Worm (Caenorhabditis elegans): ENCODE results near the gene srv-29.
A peak's percentile ranks its signal among the peaks of the same experiment; 100 is the strongest.

srv-29 gene

DNA sequence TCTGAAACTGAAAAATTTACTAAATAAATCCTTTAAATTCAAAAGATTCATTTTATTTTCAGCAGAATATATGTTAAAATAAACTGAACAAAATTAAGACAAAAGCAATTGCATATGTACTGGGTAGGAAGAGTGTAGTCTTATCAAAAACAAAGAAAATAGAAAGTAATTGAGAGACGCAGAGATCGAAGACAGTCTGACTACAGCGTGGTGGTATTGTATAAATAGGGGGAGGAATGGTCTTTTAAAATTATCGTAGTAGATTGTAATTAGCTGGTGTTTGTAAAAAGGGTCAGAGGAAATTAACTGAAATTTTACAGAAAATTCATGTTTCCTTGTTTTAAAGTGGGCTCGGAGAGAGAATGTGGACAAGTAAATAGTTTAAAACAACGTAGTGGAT, 17.9 kb downstream of the srv-29 start, which contains the start of gene acox-3:
Gene acox-3 (minus strand): TSS at position 7 of the 400 bp plus-strand sequence.
- TF ChIP-seq daf-16 (GFP tag; optimal IDR thresholded peaks at IDR 0.05) (no peak), daf-16 (tag; optimal IDR thresholded peaks at IDR 0.05) (peak; percentile 88), duxl-1 (tag; optimal IDR thresholded peaks at IDR 0.05; ENCODE audit: poor library complexity) (no peak), skn-1 (tag; optimal IDR thresholded peaks at IDR 0.05) (no peak), pqm-1 (tag; optimal IDR thresholded peaks at IDR 0.05) (peak; percentile 53), dmd-6 (GFP tag; IDR thresholded peaks at IDR 0.05) (0 out of 2 replicates have a peak, but pooled peaks have one; percentile 13), dve-1 (tag; optimal IDR thresholded peaks at IDR 0.05; ENCODE audit: insufficient read depth) (peak; percentile 40), nhr-28 (tag; optimal IDR thresholded peaks at IDR 0.05) (peak; percentile 66)

DNA sequence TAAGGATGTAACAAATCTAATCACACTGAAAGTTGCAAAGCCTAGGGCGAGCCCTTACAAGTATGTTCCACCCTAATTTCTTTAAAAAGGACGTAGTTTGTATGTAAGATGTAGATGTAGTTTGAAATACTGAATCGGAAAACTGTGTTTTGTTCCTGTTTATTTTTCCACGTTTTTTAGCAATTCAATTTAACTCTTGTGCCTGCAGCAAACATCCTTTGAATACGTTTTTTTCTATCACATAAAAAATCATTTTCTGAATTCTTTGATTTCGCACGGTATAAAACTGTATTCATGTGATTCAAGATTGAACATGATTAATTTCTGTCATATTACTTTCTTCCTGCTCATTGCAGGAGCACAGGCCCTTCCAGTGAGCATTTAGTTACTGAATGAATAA, 26.4 kb downstream of the srv-29 start, which contains the start of gene F58F9.9:
Gene F58F9.9 (plus strand): TSS at position 301 of the 400 bp plus-strand sequence.
- TF ChIP-seq mes-2 (tag; optimal IDR thresholded peaks at IDR 0.05; ENCODE audit: poor library complexity, severe bottlenecking) (no peak), nhr-6 (tag; optimal IDR thresholded peaks at IDR 0.05) (no peak)

DNA sequence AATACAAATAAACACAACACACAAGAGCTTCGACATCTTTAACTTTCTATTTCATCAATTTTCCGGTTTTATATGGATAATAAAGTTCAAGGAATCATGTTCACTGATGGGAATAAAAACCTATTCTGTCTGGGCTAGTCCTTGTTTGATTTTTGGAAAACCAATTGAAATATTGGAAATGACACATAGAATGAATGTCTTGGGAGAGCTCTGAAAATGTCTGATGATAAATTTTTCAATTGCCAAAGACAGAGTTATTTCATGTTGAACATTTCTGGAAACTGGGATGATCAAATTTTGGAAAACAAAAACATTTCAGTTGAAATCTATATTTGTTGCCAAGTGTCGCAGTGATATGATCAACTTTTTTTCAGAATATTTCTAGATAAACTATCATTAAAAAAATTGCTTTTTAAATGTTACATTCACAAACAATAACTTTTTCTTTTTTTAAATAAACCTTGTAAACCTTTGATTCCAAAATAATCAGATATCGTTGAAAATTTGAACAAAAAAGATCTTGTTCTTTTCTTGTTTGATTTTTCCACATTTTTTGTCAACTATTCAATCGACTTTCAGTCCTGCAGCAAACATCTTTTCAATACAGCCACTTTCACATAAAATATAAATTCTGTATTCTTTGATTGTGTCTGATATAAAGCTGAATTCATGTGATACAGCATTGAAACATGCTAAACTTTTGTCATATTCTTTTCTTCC, 28.7 kb downstream of the srv-29 start, which contains the start of the genes F58F9.6 and F58F9.8:
Gene F58F9.6 (minus strand): TSS at position 101 of the 720 bp plus-strand sequence.
Gene F58F9.8 (plus strand): TSS at position 670 of the 720 bp plus-strand sequence.
- no peak for TF ChIP-seq R02D3.7 (tag; optimal IDR thresholded peaks at IDR 0.05)
- TF ChIP-seq ctbp-1 (GFP tag; IDR thresholded peaks at IDR 0.05), result no peak
- TF ChIP-seq nhr-10 (tag; optimal IDR thresholded peaks at IDR 0.05), result no peak
- TF ChIP-seq skn-1 (tag; optimal IDR thresholded peaks at IDR 0.05), result no peak
- TF ChIP-seq egl-43 (GFP tag; IDR thresholded peaks at IDR 0.05), result no peak
- TF ChIP-seq ama-1 (optimal IDR thresholded peaks at IDR 0.05), result no peak
- TF ChIP-seq daf-19 (GFP tag; conservative IDR thresholded peaks at IDR 0.05), result no peak
- TF ChIP-seq mes-2 (tag; optimal IDR thresholded peaks at IDR 0.05; ENCODE audit: poor library complexity, severe bottlenecking), result no peak
- no peak for TF ChIP-seq dve-1 (tag; optimal IDR thresholded peaks at IDR 0.05; ENCODE audit: insufficient read depth)
- no peak for TF ChIP-seq mxl-3 (GFP tag; optimal IDR thresholded peaks at IDR 0.05)
- no peak for TF ChIP-seq D1046.2 (GFP tag; IDR thresholded peaks at IDR 0.05)
- no peak for TF ChIP-seq Y105C5A.15 (GFP tag; IDR thresholded peaks at IDR 0.05)
- no peak for TF ChIP-seq ceh-20 (GFP tag; IDR thresholded peaks at IDR 0.05)
- TF ChIP-seq lsy-2 (tag; optimal IDR thresholded peaks at IDR 0.05), result no peak

DNA sequence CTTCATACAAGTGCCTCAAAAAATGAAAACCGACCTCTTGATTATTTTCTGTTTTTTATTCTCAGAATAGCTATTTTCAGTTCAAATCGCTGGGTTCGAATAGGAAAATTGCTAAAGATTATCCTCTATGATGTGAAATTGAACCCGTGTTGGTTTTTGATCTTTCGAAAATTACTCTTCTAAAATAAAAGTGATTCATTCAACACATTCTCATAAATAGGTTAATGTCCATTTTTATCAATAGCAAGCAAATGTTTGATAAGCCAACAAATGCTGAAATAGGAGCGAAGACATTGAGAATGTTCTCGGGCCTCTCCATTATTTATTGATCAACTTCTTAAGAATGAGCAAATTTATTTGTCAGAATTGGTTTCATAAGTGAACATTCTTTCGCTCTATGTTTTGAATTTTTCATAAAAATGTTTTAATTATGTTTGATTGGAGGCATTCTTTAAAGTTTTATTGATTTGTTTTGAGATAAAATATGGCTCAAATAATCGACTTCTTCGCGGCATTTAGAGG, 33.6 kb downstream of the srv-29 start, which contains the start of gene F58F9.3:
Gene F58F9.3 (plus strand): TSS at position 472 of the 522 bp plus-strand sequence.
- TF ChIP-seq daf-8 (GFP tag; IDR thresholded peaks at IDR 0.05) (no peak), ceh-82 (tag; optimal IDR thresholded peaks at IDR 0.05) (no peak), dve-1 (tag; optimal IDR thresholded peaks at IDR 0.05; ENCODE audit: insufficient read depth) (peak; percentile 30), dmd-6 (GFP tag; IDR thresholded peaks at IDR 0.05) (peak; percentile 25; the same call in 1 of the 2 replicates), aha-1 (tag) (peak; percentile 73), nhr-28 (tag; optimal IDR thresholded peaks at IDR 0.05) (peak; percentile 48), F49E8.2 (tag; optimal IDR thresholded peaks at IDR 0.05; ENCODE audit: borderline replicate concordance) (no peak), nhr-48 (tag; optimal IDR thresholded peaks at IDR 0.05) (no peak), F26F4.8 (GFP tag; conservative IDR thresholded peaks at IDR 0.05) (no peak), daf-16 (GFP tag; optimal IDR thresholded peaks at IDR 0.05) (no peak), daf-16 (tag; optimal IDR thresholded peaks at IDR 0.05) (peak; percentile 79), pqm-1 (tag; optimal IDR thresholded peaks at IDR 0.05) (peak; percentile 52), unc-62 (GFP tag; optimal IDR thresholded peaks at IDR 0.05 in 1 of 2) (peak in 1 of 2 experiments; percentile 88), unc-62 (tag; optimal IDR thresholded peaks at IDR 0.05) (no peak), R02D3.7 (tag; optimal IDR thresholded peaks at IDR 0.05) (no peak)

DNA sequence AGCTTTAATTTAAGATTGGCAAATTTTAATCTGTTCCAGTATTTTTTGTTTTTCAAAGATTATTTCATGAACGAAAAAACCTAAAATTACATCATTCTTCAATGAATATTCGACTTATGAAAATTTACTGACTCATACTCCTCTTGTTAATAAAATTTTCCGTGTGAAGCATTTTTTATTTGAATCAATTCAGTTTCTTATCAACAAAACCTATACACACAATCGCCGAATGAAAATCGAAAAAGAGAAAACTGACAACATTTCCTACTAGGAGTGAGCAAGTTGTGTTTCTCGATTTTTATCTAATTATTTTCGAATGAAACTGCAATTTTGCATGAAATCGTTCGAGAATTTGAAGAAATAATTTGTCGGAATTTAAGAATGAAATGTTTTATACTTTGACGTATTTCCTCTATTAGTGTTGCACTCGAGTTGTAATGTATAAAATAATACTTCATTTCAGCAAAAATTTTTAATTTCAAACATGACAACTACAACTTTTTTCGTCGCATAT, 35.8 kb downstream of the srv-29 start, which contains the start of gene F58F9.4:
Gene F58F9.4 (plus strand): TSS at position 464 of the 514 bp plus-strand sequence.
- TF ChIP-seq zag-1 (tag; optimal IDR thresholded peaks at IDR 0.05), result no peak
- TF ChIP-seq Y48G9A.11 (GFP tag; IDR thresholded peaks at IDR 0.05), result no peak
- peak; percentile 37; the same call in 1 of the 2 replicates for TF ChIP-seq dmd-6 (GFP tag; IDR thresholded peaks at IDR 0.05)
- TF ChIP-seq pqm-1 (tag; optimal IDR thresholded peaks at IDR 0.05), result peak; percentile 41
- TF ChIP-seq daf-16 (GFP tag; optimal IDR thresholded peaks at IDR 0.05), result no peak
- peak; percentile 31 for TF ChIP-seq daf-16 (tag; optimal IDR thresholded peaks at IDR 0.05)
- TF ChIP-seq nhr-28 (tag; optimal IDR thresholded peaks at IDR 0.05), result peak; percentile 28
- no peak for TF ChIP-seq skn-1 (tag; optimal IDR thresholded peaks at IDR 0.05)
